Worm (Caenorhabditis elegans) whole organism, late embryonic: ENCODE data around the gene twk-9.
"Not testable (repeated sequence)": the region's sequence is repeated elsewhere in the genome, so short reads cannot be mapped to it uniquely, and the experiment has no call there.

Experiments used
- C38D4.7 ChIP-seq: fragments of 200-800 bp; sonication (Bioruptor generic); optimal IDR thresholded peaks from 2 replicates; lab custom pipeline; 2018; ENCODE audit warnings: mild to moderate bottlenecking, missing genetic modification characterization, moderate library complexity, missing compliant biosample characterization
- K02D7.2 ChIP-seq: sonication (generic microtip); optimal IDR thresholded peaks from 2 replicates; lab custom pipeline; 2017; ENCODE audit warnings: mild to moderate bottlenecking, missing genetic modification characterization, missing compliant biosample characterization
- K09A11.1 ChIP-seq: sonication (generic microtip); optimal IDR thresholded peaks from 2 replicates; lab custom pipeline; 2017; ENCODE audit warnings: antibody characterized with exemption, mild to moderate bottlenecking, missing genetic modification characterization, missing compliant biosample characterization; ENCODE audit not compliant: insufficient read depth
- T23F11.4 ChIP-seq: fragments of 200-800 bp; sonication (Bioruptor generic); optimal IDR thresholded peaks from 2 replicates; lab custom pipeline; 2018; ENCODE audit warnings: mild to moderate bottlenecking, missing genetic modification characterization, missing compliant biosample characterization
- Y22D7AL.16 ChIP-seq: sonication (generic microtip); optimal IDR thresholded peaks from 2 replicates; lab custom pipeline; 2016; ENCODE audit warnings: missing genetic modification characterization, missing compliant biosample characterization
- ahr-1 ChIP-seq: sonication (generic microtip); optimal IDR thresholded peaks from 2 replicates; lab custom pipeline; 2016; ENCODE audit warnings: missing genetic modification characterization, missing compliant biosample characterization
- ceh-19 ChIP-seq: fragments of 200-800 bp; sonication (Bioruptor generic); optimal IDR thresholded peaks from 2 replicates; lab custom pipeline; 2018; ENCODE audit warnings: mild to moderate bottlenecking, missing genetic modification characterization, missing compliant biosample characterization
- ceh-24 ChIP-seq: sonication (generic microtip); optimal IDR thresholded peaks from 2 replicates; lab custom pipeline; 2016; ENCODE audit warnings: mild to moderate bottlenecking, missing genetic modification characterization, missing compliant biosample characterization
- ceh-30 ChIP-seq: fragments of 150-350 bp; optimal IDR thresholded peaks from 2 replicates; lab custom pipeline; 2014; ENCODE audit warnings: missing biosample characterization, missing genetic modification characterization
- ceh-31 ChIP-seq: sonication (generic microtip); optimal IDR thresholded peaks from 2 replicates; lab custom pipeline; 2016; ENCODE audit warnings: missing genetic modification characterization, missing compliant biosample characterization
- ceh-9 ChIP-seq: sonication (generic microtip); optimal IDR thresholded peaks from 2 replicates; lab custom pipeline; 2016; ENCODE audit warnings: mild to moderate bottlenecking, missing genetic modification characterization, inconsistent platforms, missing compliant biosample characterization
- dmd-4 ChIP-seq: sonication (generic microtip); optimal IDR thresholded peaks from 2 replicates; lab custom pipeline; 2016; ENCODE audit warnings: borderline replicate concordance, missing genetic modification characterization, missing compliant biosample characterization
- elt-2 ChIP-seq: sonication (generic microtip); optimal IDR thresholded peaks from 2 replicates; lab custom pipeline; 2016; ENCODE audit warnings: missing genetic modification reagents, missing genetic modification characterization, missing compliant biosample characterization
- eyg-1 ChIP-seq: sonication (generic microtip); optimal IDR thresholded peaks from 2 replicates; lab custom pipeline; 2016; ENCODE audit warnings: missing genotype, missing genetic modification characterization, missing compliant biosample characterization
- fax-1 ChIP-seq: sonication (generic microtip); optimal IDR thresholded peaks from 2 replicates; lab custom pipeline; 2016; ENCODE audit warnings: missing genotype, missing genetic modification characterization, missing compliant biosample characterization
- fkh-6 ChIP-seq: sonication (generic microtip); optimal IDR thresholded peaks from 2 replicates; lab custom pipeline; 2016; ENCODE audit warnings: missing genetic modification characterization, missing compliant biosample characterization
- hlh-13 ChIP-seq: fragments of 200-800 bp; sonication (Bioruptor generic); optimal IDR thresholded peaks from 2 replicates; lab custom pipeline; 2018; ENCODE audit warnings: mild to moderate bottlenecking, missing genetic modification characterization, missing compliant biosample characterization
- hlh-15 ChIP-seq: sonication (generic microtip); optimal IDR thresholded peaks from 2 replicates; lab custom pipeline; 2016; ENCODE audit warnings: missing genetic modification characterization, missing compliant biosample characterization
- lim-6 ChIP-seq: sonication (generic microtip); optimal IDR thresholded peaks from 2 replicates; lab custom pipeline; 2016; ENCODE audit warnings: missing genetic modification characterization, missing compliant biosample characterization
- lin-11 ChIP-seq: fragments of 200-800 bp; sonication (Bioruptor generic); optimal IDR thresholded peaks from 2 replicates; lab custom pipeline; 2018; ENCODE audit warnings: mild to moderate bottlenecking, missing genetic modification characterization, missing compliant biosample characterization
- madf-2 ChIP-seq: sonication (generic microtip); optimal IDR thresholded peaks from 2 replicates; lab custom pipeline; 2017; ENCODE audit warnings: missing genetic modification characterization, missing compliant biosample characterization
- nhr-232 ChIP-seq: sonication (generic microtip); optimal IDR thresholded peaks from 2 replicates; lab custom pipeline; 2016; ENCODE audit warnings: missing genetic modification characterization, missing compliant biosample characterization
- pax-1 ChIP-seq: fragments of 150-350 bp; optimal IDR thresholded peaks from 2 replicates; lab custom pipeline; 2014; ENCODE audit warnings: missing biosample characterization, missing genetic modification characterization
- pha-2 ChIP-seq: sonication (generic microtip); optimal IDR thresholded peaks from 2 replicates; lab custom pipeline; 2017; ENCODE audit warnings: mild to moderate bottlenecking, missing genetic modification characterization, missing compliant biosample characterization
- pha-4 ChIP-seq: fragments of 150-350 bp; optimal IDR thresholded peaks from 2 replicates; lab custom pipeline; 2018; ENCODE audit warnings: missing biosample characterization, missing genetic modification reagents, missing genetic modification characterization
- rnt-1 ChIP-seq: sonication (generic microtip); optimal IDR thresholded peaks from 2 replicates; lab custom pipeline; 2016; ENCODE audit warnings: missing genetic modification characterization, missing compliant biosample characterization
- sox-2 ChIP-seq: fragments of 200-800 bp; sonication (Bioruptor generic); IDR thresholded peaks from 2 replicates; pipeline ENCODE4 v1.3.6; 2022; ENCODE audit warnings: missing genetic modification reagents, missing genetic modification characterization, missing compliant biosample characterization
- syd-9 ChIP-seq: sonication (generic microtip); optimal IDR thresholded peaks from 2 replicates; lab custom pipeline; 2016; ENCODE audit warnings: mild to moderate bottlenecking, missing genetic modification characterization, moderate library complexity, missing compliant biosample characterization
- ttx-3 ChIP-seq: sonication (generic microtip); optimal IDR thresholded peaks from 2 replicates; lab custom pipeline; 2016; ENCODE audit warnings: missing genetic modification reagents, missing genetic modification characterization, missing compliant biosample characterization
- unc-3 ChIP-seq, 2 experiments: fragments of 200-800 bp in 1 of 2; sonication (Bioruptor generic) in 1 of 2; sonication (generic microtip) in 1 of 2; conservative IDR thresholded peaks in 1 of 2; optimal IDR thresholded peaks in 1 of 2; 2 replicates each; pipeline versions ENCODE4 v1.3.6 to Lab custom; 2016 to 2022; ENCODE audit warnings: missing compliant biosample characterization in 2 of 2, missing genetic modification characterization in 2 of 2, missing genetic modification reagents in 1 of 2
- zip-5 ChIP-seq: sonication (generic microtip); optimal IDR thresholded peaks from 2 replicates; lab custom pipeline; 2016; ENCODE audit warnings: missing genetic modification characterization, missing compliant biosample characterization
- ztf-16 ChIP-seq: sonication (generic microtip); optimal IDR thresholded peaks from 2 replicates; lab custom pipeline; 2017; ENCODE audit warnings: missing genetic modification characterization, missing compliant biosample characterization

The twk-9 gene

DNA sequence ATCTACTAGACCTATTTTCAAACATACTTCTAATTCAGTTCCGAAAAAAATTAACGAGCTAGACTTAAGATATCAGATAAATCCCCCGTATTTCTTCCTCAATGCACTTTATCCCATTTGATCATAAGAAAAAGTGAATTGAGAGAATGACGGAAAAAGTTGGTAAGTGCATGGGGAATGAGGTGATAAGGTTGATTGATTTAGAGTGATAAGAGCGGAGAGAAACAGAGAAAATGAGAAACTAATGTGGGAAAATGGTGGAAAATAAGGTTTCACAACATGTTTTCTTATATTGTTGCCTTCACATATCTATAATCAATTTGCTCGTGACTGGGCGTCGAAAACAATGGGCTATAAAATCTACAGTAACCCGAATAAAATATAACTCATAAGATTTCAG is 42.8 kb downstream of the twk-9 start:
- TF ChIP-seq elt-2 (tag; lab: Kevin White, UChicago) (peak; percentile 64), unc-3 (GFP tag; conservative IDR thresholded peaks at IDR 0.05; lab: Robert Waterston, UW) (no peak), unc-3 (tag; optimal IDR thresholded peaks at IDR 0.05; lab: Kevin White, UChicago) (no peak), ttx-3 (tag; lab: Kevin White, UChicago) (no peak)

DNA sequence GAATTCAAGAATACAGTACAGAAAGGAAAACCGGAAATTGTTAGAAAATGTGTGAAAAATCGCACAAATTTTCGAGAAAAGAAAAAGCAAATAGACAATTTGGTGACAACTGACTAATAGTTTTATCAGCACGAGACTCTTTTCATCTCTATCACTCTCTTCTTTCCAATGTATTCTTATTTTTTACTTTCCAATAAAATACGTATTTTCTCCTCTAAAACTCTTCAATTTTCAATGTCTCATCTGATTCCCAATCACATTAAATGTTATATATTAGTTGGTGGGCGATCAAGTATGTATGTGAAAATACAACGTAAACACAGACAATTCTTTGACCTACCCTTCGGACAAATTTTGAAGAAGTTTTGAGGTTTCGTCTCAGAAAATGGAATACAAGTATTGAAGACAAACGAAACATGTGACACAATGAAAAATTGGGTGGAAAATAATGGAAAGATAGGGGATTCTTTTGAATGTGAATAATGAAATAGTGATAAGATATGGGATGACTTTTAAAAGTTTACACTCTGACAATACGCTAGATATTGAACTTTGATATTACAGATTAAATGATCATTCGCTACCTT is 44.3 kb downstream of the twk-9 start, which contains the start of gene cka-1:
Gene cka-1, minus strand, starts transcription at position 418 of the 587 bp plus-strand sequence.
- TF ChIP-seq fax-1 (tag; lab: Kevin White, UChicago) (no peak), ttx-3 (tag; lab: Kevin White, UChicago) (no peak), fkh-6 (tag; lab: Kevin White, UChicago) (no peak), elt-2 (tag; lab: Kevin White, UChicago) (peak; percentile 31)

DNA sequence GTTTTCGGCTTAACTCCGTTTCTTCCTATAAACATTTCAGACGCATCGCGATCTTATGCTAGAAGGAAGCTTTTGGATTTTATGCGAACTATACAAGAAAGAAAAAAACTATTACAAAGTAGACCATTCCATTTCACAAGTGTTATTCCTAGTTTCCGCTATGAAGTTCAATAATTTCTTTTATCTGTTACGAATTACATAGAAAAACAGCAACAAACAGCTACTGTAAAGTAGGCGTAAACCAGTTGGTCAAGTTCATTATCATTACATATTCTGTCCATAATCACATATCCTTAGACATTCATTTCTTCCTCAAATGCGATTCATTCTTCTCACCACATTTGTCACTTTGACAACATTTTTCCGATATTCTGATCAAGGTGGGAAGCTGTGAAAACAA is 45.2 kb downstream of the twk-9 start, which contains the start of gene C28D4.10:
Gene C28D4.10, plus strand, starts transcription at position 301 of the 400 bp plus-strand sequence.
- TF ChIP-seq pax-1 (tag; lab: Kevin White, UChicago) (no peak), pha-4 (tag; lab: Kevin White, UChicago) (no peak), C38D4.7 (GFP tag; lab: Kevin White, UChicago) (no peak), ceh-9 (tag; lab: Kevin White, UChicago) (no peak), ceh-24 (tag; lab: Kevin White, UChicago) (no peak), zip-5 (tag; lab: Kevin White, UChicago) (no peak), madf-2 (no peak), Y22D7AL.16 (tag; lab: Kevin White, UChicago) (no peak), hlh-15 (no peak), hlh-13 (GFP tag; lab: Kevin White, UChicago) (no peak)
- TF ChIP-seq, all 69 proteins: peak for 0

DNA sequence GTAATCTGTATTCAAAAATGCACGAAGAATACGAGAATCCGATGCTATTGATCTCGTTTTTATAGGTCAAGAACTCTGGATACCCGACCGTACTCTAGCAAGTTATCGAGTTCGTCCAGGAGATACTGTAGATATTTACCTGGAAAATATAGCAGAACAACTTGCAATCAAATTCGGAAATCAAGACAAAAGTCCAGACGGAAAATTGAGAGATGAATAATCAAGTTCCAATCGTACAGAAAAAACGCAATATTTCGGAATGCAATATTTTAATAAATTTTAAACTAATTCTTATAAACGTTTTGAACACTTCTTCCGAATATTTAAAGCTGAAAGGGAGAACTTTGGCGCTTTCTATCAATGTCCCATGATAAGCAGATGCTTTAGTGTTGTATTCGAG is 46.0 kb downstream of the twk-9 start:
- TF ChIP-seq pax-1 (tag; lab: Kevin White, UChicago) (no peak), fax-1 (tag; lab: Kevin White, UChicago) (no peak), unc-3 (GFP tag; conservative IDR thresholded peaks at IDR 0.05; lab: Robert Waterston, UW) (no peak), unc-3 (tag; optimal IDR thresholded peaks at IDR 0.05; lab: Kevin White, UChicago) (no peak), madf-2 (no peak), K09A11.1 (no peak), pha-2 (tag; lab: Kevin White, UChicago) (no peak), fkh-6 (tag; lab: Kevin White, UChicago) (no peak), lim-6 (tag; lab: Kevin White, UChicago) (no peak), sox-2 (GFP tag; lab: Robert Waterston, UW) (no peak), ahr-1 (tag; lab: Kevin White, UChicago) (no peak), rnt-1 (tag; lab: Kevin White, UChicago) (no peak), ceh-19 (GFP tag; lab: Kevin White, UChicago) (no peak), pha-4 (tag; lab: Kevin White, UChicago) (no peak), ceh-31 (tag; lab: Kevin White, UChicago) (no peak)

DNA sequence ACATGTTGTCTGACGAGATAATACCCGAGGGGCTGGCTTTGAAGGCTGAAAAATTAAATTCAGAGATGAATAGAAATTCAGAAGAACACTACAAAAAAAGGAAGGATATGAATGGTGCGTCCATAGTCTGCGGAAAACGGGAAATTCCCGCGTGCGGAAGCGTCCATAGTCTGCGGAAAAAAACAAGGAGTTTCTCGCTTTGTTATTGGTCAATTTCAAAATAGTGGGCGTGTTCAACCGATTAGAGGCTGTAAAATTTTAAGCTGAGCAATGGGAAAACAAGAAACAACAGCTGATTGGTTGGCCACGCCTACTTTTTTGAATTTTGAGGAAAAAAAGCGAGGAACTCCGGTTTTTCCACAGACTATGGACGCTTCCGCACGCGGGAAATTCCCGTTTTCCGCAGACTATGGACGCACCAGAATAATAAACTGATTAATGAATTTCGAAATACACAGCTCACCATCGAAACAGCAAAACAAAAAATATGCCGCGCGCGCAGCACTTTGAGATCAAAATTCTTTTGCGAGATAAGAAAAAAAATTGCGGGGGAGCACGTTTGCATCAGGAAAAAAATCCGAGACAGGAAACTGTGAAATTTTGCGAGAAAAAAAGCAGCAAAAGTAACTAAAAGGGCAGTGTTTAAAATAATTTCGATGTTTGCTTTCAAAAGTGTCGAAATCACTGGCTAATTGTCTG is 48.0 kb downstream of the twk-9 start, which contains the start of gene gln-6:
Gene gln-6, minus strand, starts transcription at position 51 of the 699 bp plus-strand sequence.
- TF ChIP-seq K02D7.2, nhr-232, fkh-6 (tag; lab: Kevin White, UChicago): not testable (repeated sequence)
- TF ChIP-seq, all 69 proteins: peak for 0; not testable (repeated sequence) for 69

DNA sequence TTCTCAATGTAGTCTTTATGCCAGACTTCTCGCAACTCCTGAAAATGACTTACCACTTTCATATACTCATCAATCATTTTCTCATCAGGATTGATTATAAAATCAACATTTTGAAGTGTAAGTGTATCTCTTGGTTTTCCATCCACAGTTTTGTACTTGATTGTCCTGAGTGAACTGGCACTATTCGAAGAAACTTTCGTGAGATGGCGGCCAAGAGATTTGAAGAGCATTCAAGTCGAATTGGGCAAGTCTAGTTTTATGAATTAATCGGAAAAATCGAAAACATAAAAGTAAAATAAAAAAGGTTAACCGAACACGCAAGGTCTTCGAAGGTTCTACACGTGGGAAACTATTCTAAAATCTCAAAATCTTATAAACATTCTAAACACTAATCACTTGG is 49.9 kb downstream of the twk-9 start, which contains the start of gene C28D4.7:
Gene C28D4.7, minus strand, starts transcription at position 265 of the 400 bp plus-strand sequence.
- TF ChIP-seq ttx-3 (tag; lab: Kevin White, UChicago) (no peak), hlh-15 (no peak), ceh-31 (tag; lab: Kevin White, UChicago) (no peak), lin-11 (tag; lab: Kevin White, UChicago) (no peak), ztf-16 (no peak), T23F11.4 (no peak), pha-4 (tag; lab: Kevin White, UChicago) (no peak), eyg-1 (tag; lab: Kevin White, UChicago) (no peak), ceh-30 (no peak), dmd-4 (tag; lab: Kevin White, UChicago) (no peak), syd-9 (tag; lab: Kevin White, UChicago) (no peak)
